Fruit fly (Drosophila melanogaster) whole organism, wandering third instar larva: ENCODE data around the gene Ent2.

ENCODE experiments used
- Abd-B ChIP-seq: fragments of >200 bp; optimal IDR thresholded peaks from 2 replicates; lab custom pipeline; 2017; ENCODE audit warnings: missing biosample characterization, missing genetic modification characterization
- CG32264 ChIP-seq: fragments of 200-800 bp; sonication (Bioruptor generic); optimal IDR thresholded peaks from 2 replicates; lab custom pipeline; 2016; ENCODE audit warnings: missing biosample characterization, missing genetic modification characterization
- CrebA ChIP-seq: fragments of 200-800 bp; sonication (Bioruptor generic); optimal IDR thresholded peaks from 2 replicates; lab custom pipeline; 2016; ENCODE audit warnings: missing biosample characterization, mild to moderate bottlenecking, missing genetic modification characterization, borderline replicate concordance
- HLH106 ChIP-seq: fragments of 200-800 bp; optimal IDR thresholded peaks from 3 replicates; lab custom pipeline; 2019; ENCODE audit warnings: missing biosample characterization, mild to moderate bottlenecking, missing genetic modification characterization, moderate library complexity
- Hr78 ChIP-seq: fragments of >200 bp; optimal IDR thresholded peaks from 2 replicates; lab custom pipeline; 2017; ENCODE audit warnings: missing biosample characterization, missing genetic modification characterization
- Myc ChIP-seq: fragments of >200 bp; optimal IDR thresholded peaks from 2 replicates; lab custom pipeline; 2017
- N ChIP-seq: fragments of >200 bp; optimal IDR thresholded peaks from 2 replicates; lab custom pipeline; 2018; ENCODE audit warnings: missing biosample characterization, missing external identifiers, missing genetic modification characterization
- OdsH ChIP-seq: fragments of 200-800 bp; sonication (Bioruptor generic); optimal IDR thresholded peaks from 2 replicates; lab custom pipeline; 2016; ENCODE audit warnings: missing biosample characterization, mild to moderate bottlenecking, missing genetic modification characterization
- Sp1 ChIP-seq: fragments of 200-800 bp; sonication (Bioruptor generic); optimal IDR thresholded peaks from 3 replicates; lab custom pipeline; 2019; ENCODE audit warnings: missing biosample characterization, mild to moderate bottlenecking, missing genetic modification characterization, moderate library complexity
- dl ChIP-seq, 2 experiments: fragments of 175-275, 200-275 bp in 1 of 2; fragments of 200-275 bp in 1 of 2; sonication (Bioruptor generic); optimal IDR thresholded peaks; lab custom pipeline; 2018; ENCODE audit warnings: mild to moderate bottlenecking in 2 of 2, missing biosample characterization in 2 of 2, missing genetic modification characterization in 2 of 2, moderate library complexity in 2 of 2; ENCODE audit not compliant: partially characterized antibody in 2 of 2, insufficient read depth in 1 of 2
- dsf ChIP-seq: sonication (Bioruptor generic); optimal IDR thresholded peaks from 2 replicates; lab custom pipeline; 2016; ENCODE audit warnings: missing biosample characterization, missing genetic modification characterization, borderline replicate concordance
- fru ChIP-seq: fragments of 200-800 bp; sonication (Bioruptor generic); optimal IDR thresholded peaks from 3 replicates; lab custom pipeline; 2016; ENCODE audit warnings: missing biosample characterization, mild to moderate bottlenecking, missing genetic modification characterization
- psq ChIP-seq: fragments of 200-800 bp; sonication (Bioruptor generic); optimal IDR thresholded peaks from 3 replicates; lab custom pipeline; 2017; ENCODE audit warnings: missing biosample characterization, mild to moderate bottlenecking, missing genetic modification characterization, moderate library complexity
- sv ChIP-seq: fragments of 200-800 bp; sonication (Bioruptor generic); optimal IDR thresholded peaks from 3 replicates; lab custom pipeline; 2016; ENCODE audit warnings: missing biosample characterization, missing genetic modification characterization

DNA sequence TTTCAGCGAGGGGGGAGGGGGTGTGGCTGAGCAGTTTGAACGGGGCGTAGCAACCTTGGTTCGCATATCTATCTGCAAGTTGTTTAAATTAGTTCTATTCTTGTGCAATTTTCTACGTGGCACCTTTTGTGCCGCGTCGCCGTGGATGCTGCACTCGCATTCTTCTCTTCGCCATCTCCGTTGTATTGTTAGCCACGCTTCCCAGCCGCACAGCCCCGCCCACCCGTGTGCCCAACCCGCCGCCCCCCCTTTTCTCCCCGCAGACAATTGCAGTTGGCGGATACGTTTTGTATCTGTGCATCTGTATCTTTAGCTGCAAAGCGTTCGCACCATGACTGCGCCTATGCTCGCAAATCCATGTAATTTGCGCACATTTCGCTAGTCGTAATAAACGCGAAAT is 48.2 kb upstream of the Ent2 start:
- no peak for TF ChIP-seq Myc (lab: Kevin White, UChicago)
- TF ChIP-seq fru (GFP tag; lab: Kevin White, UChicago) = no peak
- no peak for TF ChIP-seq CrebA (GFP tag; lab: Kevin White, UChicago)
- TF ChIP-seq psq = no peak
- TF ChIP-seq OdsH (GFP tag; lab: Kevin White, UChicago) = no peak
- TF ChIP-seq sv (GFP tag; lab: Kevin White, UChicago) = no peak
- no peak for TF ChIP-seq HLH106 (tag; lab: Kevin White, UChicago)
- TF ChIP-seq N = no peak
- TF ChIP-seq Abd-B (GFP tag; lab: Kevin White, UChicago) = no peak
- no peak for TF ChIP-seq Hr78
- no peak for TF ChIP-seq dl (GFP tag; optimal IDR thresholded peaks at IDR 0.05; lab: Kevin White, UChicago; ENCODE audit: insufficient read depth in 1 of 2, partially characterized antibody in 2 of 2)
- no peak for TF ChIP-seq CG32264 (GFP tag; lab: Kevin White, UChicago)
- TF ChIP-seq Sp1 (GFP tag; lab: Kevin White, UChicago) = no peak
- TF ChIP-seq dsf (GFP tag; lab: Kevin White, UChicago) = no peak
